Worm (Caenorhabditis elegans): Measurements from ENCODE around the gene C01G12.7.

ce11 chrII:14587407-14587806, 4.3 kb downstream of the C01G12.7 start, which contains the start of gene C01G12.5:
- TF ChIP-seq ets-7 (tag; optimal IDR thresholded peaks at IDR 0.05) (no peak), ama-1 (optimal IDR thresholded peaks at IDR 0.05) (no peak), B0310.2 (tag; optimal IDR thresholded peaks at IDR 0.05) (no peak), hnd-1 (tag; optimal IDR thresholded peaks at IDR 0.05) (no peak), ceh-13 (GFP tag; optimal IDR thresholded peaks at IDR 0.05) (no peak), ceh-36 (tag; optimal IDR thresholded peaks at IDR 0.05) (no peak), aly-1 (tag; optimal IDR thresholded peaks at IDR 0.05) (no peak), tbx-11 (GFP tag; IDR thresholded peaks at IDR 0.05) (no peak), scrt-1 (GFP tag; IDR thresholded peaks at IDR 0.05) (no peak), pes-1 (GFP tag; IDR thresholded peaks at IDR 0.05) (no peak)

Data from whole organism, early embryonic.